Fruit fly (Drosophila melanogaster) whole organism, embryonic: Measurements from ENCODE around the gene CG11342.

Experiments
- Aef1 ChIP-seq: fragments of 200-800 bp; sonication (Bioruptor generic); IDR thresholded peaks from 3 replicates; pipeline ENCODE4 v1.3.6; 2022; ENCODE audit warnings: missing biosample characterization, missing genetic modification characterization
- CG10147 ChIP-seq: fragments of 200-800 bp; sonication (Bioruptor generic); optimal IDR thresholded peaks from 2 replicates; lab custom pipeline; 2019; ENCODE audit warnings: missing biosample characterization, mild to moderate bottlenecking, missing genetic modification characterization, moderate library complexity
- CG10543 ChIP-seq: fragments of 200-800 bp; sonication (Bioruptor generic); optimal IDR thresholded peaks from 3 replicates; lab custom pipeline; 2017; ENCODE audit warnings: missing biosample characterization, mild to moderate bottlenecking, missing genetic modification characterization, moderate library complexity
- CG10959 ChIP-seq: fragments of 200-800 bp; sonication (Bioruptor generic); IDR thresholded peaks from 2 replicates; pipeline ENCODE4 v1.3.6; 2022; ENCODE audit warnings: missing biosample characterization, missing genetic modification characterization
- CG12219 ChIP-seq: fragments of 200-800 bp; sonication (Bioruptor generic); optimal IDR thresholded peaks from 3 replicates; lab custom pipeline; 2018; ENCODE audit warnings: missing biosample characterization, mild to moderate bottlenecking, missing genetic modification characterization
- CG13123 ChIP-seq: fragments of 200-800 bp; sonication (Bioruptor generic); optimal IDR thresholded peaks from 2 replicates; lab custom pipeline; 2016; ENCODE audit warnings: missing biosample characterization, missing genetic modification characterization
- CG14667 ChIP-seq: fragments of 200-800 bp; sonication (Bioruptor generic); IDR thresholded peaks from 2 replicates; pipeline ENCODE4 v1.3.6; 2022; ENCODE audit warnings: missing biosample characterization, missing genetic modification characterization
- CG18262 ChIP-seq: fragments of 200-800 bp; optimal IDR thresholded peaks from 3 replicates; lab custom pipeline; 2019; ENCODE audit warnings: missing biosample characterization, mild to moderate bottlenecking, missing genetic modification characterization, moderate library complexity
- CG2202 ChIP-seq: fragments of 200-800 bp; sonication (Bioruptor generic); optimal IDR thresholded peaks from 2 replicates; lab custom pipeline; 2018; ENCODE audit warnings: missing biosample characterization, mild to moderate bottlenecking, missing genetic modification characterization
- CG2712 ChIP-seq: fragments of 200-800 bp; optimal IDR thresholded peaks from 3 replicates; lab custom pipeline; 2019; ENCODE audit warnings: missing biosample characterization, mild to moderate bottlenecking, missing genetic modification characterization, moderate library complexity
- CG4404 ChIP-seq: fragments of 200-800 bp; sonication (Bioruptor generic); IDR thresholded peaks from 2 replicates; pipeline ENCODE4 v1.3.6; 2022; ENCODE audit warnings: missing biosample characterization, missing genetic modification characterization
- CG4707 ChIP-seq: fragments of 200-800 bp; sonication (Bioruptor generic); optimal IDR thresholded peaks from 2 replicates; lab custom pipeline; 2018; ENCODE audit warnings: missing biosample characterization, mild to moderate bottlenecking, missing genetic modification characterization, moderate library complexity
- CG6175 ChIP-seq: fragments of 200-800 bp; sonication (Bioruptor generic); IDR thresholded peaks from 3 replicates; pipeline ENCODE4 v1.3.6; 2022; ENCODE audit warnings: missing biosample characterization, missing genetic modification characterization
- CG6854 ChIP-seq: fragments of 200-800 bp; sonication (Bioruptor generic); optimal IDR thresholded peaks from 3 replicates; lab custom pipeline; 2017; ENCODE audit warnings: missing biosample characterization, mild to moderate bottlenecking, missing genetic modification characterization
- CG7357 ChIP-seq: fragments of 200-800 bp; sonication (Bioruptor generic); IDR thresholded peaks from 3 replicates; pipeline ENCODE4 v1.3.6; 2022; ENCODE audit warnings: missing biosample characterization, missing genetic modification characterization
- CG7928 ChIP-seq: fragments of 200-800 bp; sonication (Bioruptor generic); optimal IDR thresholded peaks from 2 replicates; lab custom pipeline; 2017; ENCODE audit warnings: missing biosample characterization, mild to moderate bottlenecking, missing genetic modification characterization
- CG8290 ChIP-seq, 3 experiments: fragments of 200-800 bp; sonication (Bioruptor generic); optimal IDR thresholded peaks; 2 replicates each; lab custom pipeline; 2016 to 2019; ENCODE audit warnings: missing biosample characterization in 3 of 3, missing genetic modification characterization in 3 of 3, mild to moderate bottlenecking in 2 of 3, moderate library complexity in 1 of 3
- CG8359 ChIP-seq: fragments of 200-800 bp; sonication (Bioruptor generic); optimal IDR thresholded peaks from 2 replicates; lab custom pipeline; 2017; ENCODE audit warnings: missing biosample characterization, mild to moderate bottlenecking, missing genetic modification characterization, borderline replicate concordance
- CG8944 ChIP-seq: fragments of 200-800 bp; sonication (Bioruptor generic); optimal IDR thresholded peaks from 3 replicates; lab custom pipeline; 2016; ENCODE audit warnings: missing biosample characterization, missing genetic modification characterization
- CG9609 ChIP-seq: fragments of 200-800 bp; sonication (Bioruptor generic); optimal IDR thresholded peaks from 3 replicates; lab custom pipeline; 2016; ENCODE audit warnings: missing biosample characterization, missing genetic modification characterization
- CrebB ChIP-seq: fragments of 200-800 bp; sonication (Bioruptor generic); optimal IDR thresholded peaks from 3 replicates; lab custom pipeline; 2018; ENCODE audit warnings: missing biosample characterization, mild to moderate bottlenecking, missing genetic modification characterization
- Dek ChIP-seq: fragments of 200-800 bp; sonication (Bioruptor generic); optimal IDR thresholded peaks from 3 replicates; lab custom pipeline; 2019; ENCODE audit warnings: missing biosample characterization, mild to moderate bottlenecking, missing genetic modification characterization, moderate library complexity
- Dip3 ChIP-seq: fragments of 200-800 bp; sonication (Bioruptor generic); optimal IDR thresholded peaks from 3 replicates; lab custom pipeline; 2016; ENCODE audit warnings: missing biosample characterization, missing genetic modification characterization
- Fer2 ChIP-seq: fragments of 200-800 bp; sonication (Bioruptor generic); optimal IDR thresholded peaks from 2 replicates; lab custom pipeline; 2018; ENCODE audit warnings: missing biosample characterization, mild to moderate bottlenecking, missing genetic modification characterization, moderate library complexity
- Gug ChIP-seq: fragments of 200-800 bp; sonication (Bioruptor generic); IDR thresholded peaks from 4 replicates; pipeline ENCODE4 v1.3.6; 2022; ENCODE audit warnings: missing biosample characterization, missing genetic modification characterization
- Hand ChIP-seq: fragments of 200-800 bp; sonication (Bioruptor generic); optimal IDR thresholded peaks from 2 replicates; lab custom pipeline; 2017; ENCODE audit warnings: mild to moderate bottlenecking, missing biosample characterization, missing genetic modification reagents, missing genetic modification characterization
- Nf-YA ChIP-seq: fragments of 200-800 bp; sonication (Bioruptor generic); IDR thresholded peaks from 2 replicates; pipeline ENCODE4 v1.3.6; 2022; ENCODE audit warnings: missing biosample characterization, missing genetic modification characterization
- Nf-YB ChIP-seq: fragments of 200-800 bp; sonication (Bioruptor generic); optimal IDR thresholded peaks from 3 replicates; lab custom pipeline; 2019; ENCODE audit warnings: missing biosample characterization, mild to moderate bottlenecking, missing genetic modification characterization, moderate library complexity
- Ravus ChIP-seq: fragments of 200-800 bp; sonication (Bioruptor generic); IDR thresholded peaks from 2 replicates; pipeline ENCODE4 v1.3.6; 2022; ENCODE audit warnings: missing biosample characterization, missing genetic modification characterization
- Sox102F ChIP-seq: fragments of 200-800 bp; sonication (Bioruptor generic); optimal IDR thresholded peaks from 2 replicates; lab custom pipeline; 2018; ENCODE audit warnings: missing biosample characterization, mild to moderate bottlenecking, missing genetic modification characterization, moderate library complexity
- abd-A ChIP-seq: fragments of 200-800 bp; sonication (Bioruptor generic); optimal IDR thresholded peaks from 3 replicates; lab custom pipeline; 2019; ENCODE audit warnings: missing biosample characterization, mild to moderate bottlenecking, missing genetic modification characterization, moderate library complexity
- bab2 ChIP-seq: fragments of 200-800 bp; sonication (Bioruptor generic); optimal IDR thresholded peaks from 2 replicates; lab custom pipeline; 2016; ENCODE audit warnings: missing biosample characterization, missing genetic modification characterization
- cg ChIP-seq: fragments of 200-800 bp; sonication (Bioruptor generic); optimal IDR thresholded peaks from 3 replicates; lab custom pipeline; 2019; ENCODE audit warnings: missing biosample characterization, mild to moderate bottlenecking, missing genetic modification characterization, moderate library complexity
- croc ChIP-seq: fragments of 200-800 bp; sonication (Bioruptor generic); conservative IDR thresholded peaks from 3 replicates; pipeline ENCODE4 v1.3.6; 2022; ENCODE audit warnings: missing biosample characterization, missing genetic modification characterization
- danr ChIP-seq: fragments of 200-800 bp; sonication (Bioruptor generic); IDR thresholded peaks from 2 replicates; pipeline ENCODE4 v1.3.6; 2022; ENCODE audit warnings: missing biosample characterization, missing genetic modification characterization
- dmrt99B ChIP-seq: fragments of 200-800 bp; sonication (Bioruptor generic); optimal IDR thresholded peaks from 2 replicates; lab custom pipeline; 2018; ENCODE audit warnings: missing biosample characterization, mild to moderate bottlenecking, missing genetic modification characterization, moderate library complexity
- eve ChIP-seq, 2 experiments: fragments of >200 bp; optimal IDR thresholded peaks; 2 replicates each; lab custom pipeline; 2017; ENCODE audit warnings: missing biosample characterization in 2 of 2, missing genetic modification characterization in 2 of 2
- gfzf ChIP-seq: fragments of 200-800 bp; sonication (Bioruptor generic); optimal IDR thresholded peaks from 2 replicates; lab custom pipeline; 2016; ENCODE audit warnings: missing biosample characterization, mild to moderate bottlenecking, missing genetic modification characterization, moderate library complexity
- gt ChIP-seq: fragments of 200-800 bp; sonication (Bioruptor generic); IDR thresholded peaks from 2 replicates; pipeline ENCODE4 v1.3.6; 2022; ENCODE audit warnings: missing biosample characterization, missing genetic modification characterization
- inv ChIP-seq: fragments of 200-800 bp; sonication (Bioruptor generic); IDR thresholded peaks from 2 replicates; pipeline ENCODE4 v1.3.6; 2022; ENCODE audit warnings: missing biosample characterization, missing genetic modification characterization; ENCODE audit not compliant: partially characterized antibody
- oc ChIP-seq: fragments of 200-800 bp; sonication (Bioruptor generic); optimal IDR thresholded peaks from 2 replicates; lab custom pipeline; 2018; ENCODE audit warnings: missing biosample characterization, mild to moderate bottlenecking, missing genetic modification characterization, moderate library complexity
- pan ChIP-seq, 4 experiments: fragments of >200 bp in 3 of 4; fragments of 200-800 bp in 1 of 4; sonication (Bioruptor generic) in 1 of 4; optimal IDR thresholded peaks in 3 of 4; IDR thresholded peaks in 1 of 4; 2 replicates each; pipeline versions ENCODE4 v1.3.6 to Lab custom; 2017 to 2022; ENCODE audit warnings: missing biosample characterization in 2 of 4, missing genetic modification characterization in 2 of 4, mixed read lengths in 1 of 4
- sc ChIP-seq, 3 experiments: fragments of >200 bp in 2 of 3; fragments of 200-800 bp in 1 of 3; sonication (Bioruptor generic) in 1 of 3; optimal IDR thresholded peaks; 2 replicates in 2 of 3; 3 replicates in 1 of 3; lab custom pipeline; 2017; ENCODE audit warnings: mild to moderate bottlenecking in 1 of 3, missing biosample characterization in 1 of 3, missing genetic modification characterization in 1 of 3, missing genetic modification reagents in 1 of 3
- scrt ChIP-seq: fragments of 200-800 bp; sonication (Bioruptor generic); optimal IDR thresholded peaks from 2 replicates; lab custom pipeline; 2018; ENCODE audit warnings: missing biosample characterization, mild to moderate bottlenecking, missing genetic modification characterization, moderate library complexity
- sima ChIP-seq: fragments of 200-800 bp; sonication (Bioruptor generic); optimal IDR thresholded peaks from 2 replicates; lab custom pipeline; 2016; ENCODE audit warnings: missing biosample characterization, missing genetic modification characterization
- ssp ChIP-seq: fragments of 200-800 bp; sonication (Bioruptor generic); IDR thresholded peaks from 2 replicates; pipeline ENCODE4 v1.3.6; 2022; ENCODE audit warnings: missing biosample characterization, missing genetic modification characterization
- stc ChIP-seq: fragments of 200-800 bp; sonication (Bioruptor generic); IDR thresholded peaks from 2 replicates; pipeline ENCODE4 v1.3.6; 2022; ENCODE audit warnings: missing biosample characterization, missing genetic modification characterization
- tx ChIP-seq: fragments of 200-800 bp; sonication (Bioruptor generic); optimal IDR thresholded peaks from 2 replicates; lab custom pipeline; 2016; ENCODE audit warnings: missing biosample characterization, missing genetic modification characterization
- wdn ChIP-seq: fragments of 200-800 bp; sonication (Bioruptor generic); IDR thresholded peaks from 2 replicates; pipeline ENCODE4 v1.3.6; 2022; ENCODE audit warnings: missing biosample characterization, missing genetic modification characterization
- zen ChIP-seq: fragments of 200-800 bp; sonication (Bioruptor generic); optimal IDR thresholded peaks from 3 replicates; lab custom pipeline; 2018; ENCODE audit warnings: missing biosample characterization, mild to moderate bottlenecking, missing genetic modification characterization, moderate library complexity

Gene CG11342

dm6 chr3L:4367339-4367738, at the start of gene CG11342 (continued):
- no peak for TF ChIP-seq Nf-YB (GFP tag; lab: Kevin White, UChicago)
- TF ChIP-seq wdn: no peak
- TF ChIP-seq CG9609 (GFP tag; lab: Kevin White, UChicago): no peak
- TF ChIP-seq Sox102F (GFP tag; lab: Kevin White, UChicago): no peak
- TF ChIP-seq CG6175 (GFP tag; lab: Robert Waterston, UW): no peak
- no peak for TF ChIP-seq Fer2 (tag; lab: Kevin White, UChicago)
- TF ChIP-seq CG10543 (GFP tag; lab: Kevin White, UChicago): no peak
- TF ChIP-seq CG7357 (GFP tag; lab: Robert Waterston, UW): no peak
- no peak for TF ChIP-seq CG14667 (GFP tag; lab: Robert Waterston, UW)
- TF ChIP-seq CG8944 (GFP tag; lab: Kevin White, UChicago): no peak
- TF ChIP-seq oc (tag; lab: Kevin White, UChicago): no peak
- no peak for TF ChIP-seq CG13123 (GFP tag; lab: Kevin White, UChicago)
- no peak for TF ChIP-seq eve (GFP tag; optimal IDR thresholded peaks at IDR 0.05; lab: Kevin White, UChicago)
- TF ChIP-seq Dip3 (GFP tag; lab: Kevin White, UChicago): no peak
- no peak for TF ChIP-seq abd-A (tag; lab: Kevin White, UChicago)
- TF ChIP-seq CrebB: no peak
- TF ChIP-seq stc (GFP tag; lab: Robert Waterston, UW): no peak
- no peak for TF ChIP-seq bab2 (GFP tag; lab: Kevin White, UChicago)
- no peak for TF ChIP-seq Nf-YA
- no peak for TF ChIP-seq croc (GFP tag; lab: Robert Waterston, UW)
- TF ChIP-seq CG10959: no peak
- no peak for TF ChIP-seq CG8290 (GFP tag; optimal IDR thresholded peaks at IDR 0.05; lab: Kevin White, UChicago)
- TF ChIP-seq CG8290 (tag; optimal IDR thresholded peaks at IDR 0.05; lab: Kevin White, UChicago): no peak
- no peak for TF ChIP-seq tx (GFP tag; lab: Kevin White, UChicago)
- TF ChIP-seq CG2202 (tag; lab: Kevin White, UChicago): no peak
- TF ChIP-seq Ravus (GFP tag; lab: Robert Waterston, UW): no peak
- TF ChIP-seq zen (tag; lab: Kevin White, UChicago): no peak
- TF ChIP-seq sc (optimal IDR thresholded peaks at IDR 0.05; lab: Kevin White, UChicago): no peak
- TF ChIP-seq sc (GFP tag; optimal IDR thresholded peaks at IDR 0.05; lab: Kevin White, UChicago): no peak
- no peak for TF ChIP-seq CG2712 (tag; lab: Kevin White, UChicago)
- TF ChIP-seq Dek (tag; lab: Kevin White, UChicago): no peak
- no peak for TF ChIP-seq dmrt99B (tag; lab: Kevin White, UChicago)
- TF ChIP-seq Gug: no peak
- no peak for TF ChIP-seq sima (GFP tag; lab: Kevin White, UChicago)
- TF ChIP-seq CG7928 (GFP tag; lab: Kevin White, UChicago): no peak
- no peak for TF ChIP-seq danr
- TF ChIP-seq CG18262 (tag; lab: Kevin White, UChicago): no peak
- no peak for TF ChIP-seq pan (optimal IDR thresholded peaks at IDR 0.05; lab: Kevin White, UChicago)
- TF ChIP-seq pan (GFP tag; optimal IDR thresholded peaks at IDR 0.05 in 1 of 2, IDR thresholded peaks at IDR 0.05 in 1 of 2): no peak
- no peak for TF ChIP-seq CG6854 (GFP tag; lab: Kevin White, UChicago)
- no peak for TF ChIP-seq gt (GFP tag; lab: Robert Waterston, UW)
- TF ChIP-seq gfzf (GFP tag; lab: Kevin White, UChicago): peak; percentile 19
- TF ChIP-seq CG4404 (GFP tag; lab: Robert Waterston, UW): no peak
- no peak for TF ChIP-seq CG8359 (GFP tag; lab: Kevin White, UChicago)
- no peak for TF ChIP-seq ssp (GFP tag; lab: Robert Waterston, UW)
- TF ChIP-seq inv (GFP tag; lab: Robert Waterston, UW): peak; percentile 64; the same call in 1 of the 2 replicates
- no peak for TF ChIP-seq CG4707
- TF ChIP-seq cg (GFP tag; lab: Kevin White, UChicago): no peak
- no peak for TF ChIP-seq Hand (GFP tag; lab: Kevin White, UChicago)
- no peak for TF ChIP-seq CG12219
- no peak for TF ChIP-seq scrt
- TF ChIP-seq Aef1 (GFP tag; lab: Robert Waterston, UW): no peak
- TF ChIP-seq CG10147 (GFP tag; lab: Kevin White, UChicago): no peak
